Fruit fly (Drosophila melanogaster) whole organism, embryonic: Measurements from ENCODE around the gene CG4576.
A peak's percentile ranks its signal among the peaks of the same experiment; 100 is the strongest.

Experiments used
- Awh ChIP-seq: fragments of 200-800 bp; sonication (Bioruptor generic); IDR thresholded peaks from 2 replicates; pipeline ENCODE4, ENCODE4 v1.3.6; 2022; ENCODE audit warnings: missing biosample characterization, missing genetic modification characterization
- CG10274 ChIP-seq: fragments of 200-800 bp; sonication (Bioruptor generic); optimal IDR thresholded peaks from 3 replicates; lab custom pipeline; 2017; ENCODE audit warnings: missing biosample characterization, mild to moderate bottlenecking, missing genetic modification characterization
- CG10431 ChIP-seq: fragments of 200-800 bp; sonication (Bioruptor generic); optimal IDR thresholded peaks from 3 replicates; lab custom pipeline; 2018; ENCODE audit warnings: missing biosample characterization, mild to moderate bottlenecking, missing genetic modification characterization
- CG12071 ChIP-seq: fragments of 200-800 bp; sonication (Bioruptor generic); optimal IDR thresholded peaks from 3 replicates; lab custom pipeline; 2018; ENCODE audit warnings: missing biosample characterization, mild to moderate bottlenecking, missing genetic modification characterization
- CG12236 ChIP-seq: fragments of 200-800 bp; sonication (Bioruptor generic); optimal IDR thresholded peaks from 2 replicates; lab custom pipeline; 2016; ENCODE audit warnings: missing biosample characterization, missing genetic modification characterization
- CG14860 ChIP-seq: fragments of 200-800 bp; sonication (Bioruptor generic); IDR thresholded peaks from 3 replicates; pipeline ENCODE4 v1.3.6; 2022; ENCODE audit warnings: missing biosample characterization, missing genetic modification characterization; ENCODE audit not compliant: partially characterized antibody
- CG15269 ChIP-seq: fragments of 200-800 bp; sonication (Bioruptor generic); optimal IDR thresholded peaks from 2 replicates; lab custom pipeline; 2018; ENCODE audit warnings: missing biosample characterization, mild to moderate bottlenecking, missing genetic modification characterization, moderate library complexity
- CG15696 ChIP-seq: fragments of 200-800 bp; sonication (Bioruptor generic); optimal IDR thresholded peaks from 2 replicates; lab custom pipeline; 2019; ENCODE audit warnings: missing biosample characterization, mild to moderate bottlenecking, missing genetic modification characterization, moderate library complexity
- CG1602 ChIP-seq: fragments of 200-800 bp; sonication (Bioruptor generic); optimal IDR thresholded peaks from 3 replicates; lab custom pipeline; 2016; ENCODE audit warnings: missing biosample characterization, missing genetic modification characterization
- CG16815 ChIP-seq: fragments of 200-800 bp; sonication (Bioruptor generic); optimal IDR thresholded peaks from 3 replicates; lab custom pipeline; 2017; ENCODE audit warnings: missing biosample characterization, mild to moderate bottlenecking, missing genetic modification characterization
- CG18262 ChIP-seq: fragments of 200-800 bp; optimal IDR thresholded peaks from 3 replicates; lab custom pipeline; 2019; ENCODE audit warnings: missing biosample characterization, mild to moderate bottlenecking, missing genetic modification characterization, moderate library complexity
- CG2116 ChIP-seq: fragments of 200-800 bp; sonication (Bioruptor generic); optimal IDR thresholded peaks from 3 replicates; lab custom pipeline; 2018; ENCODE audit warnings: missing biosample characterization, mild to moderate bottlenecking, missing genetic modification characterization
- CG2120 ChIP-seq: fragments of 200-800 bp; sonication (Bioruptor generic); optimal IDR thresholded peaks from 3 replicates; lab custom pipeline; 2016; ENCODE audit warnings: missing biosample characterization, missing genetic modification characterization
- CG7357 ChIP-seq: fragments of 200-800 bp; sonication (Bioruptor generic); IDR thresholded peaks from 3 replicates; pipeline ENCODE4 v1.3.6; 2022; ENCODE audit warnings: missing biosample characterization, missing genetic modification characterization
- CG7987 ChIP-seq: fragments of 200-800 bp; sonication (Bioruptor generic); optimal IDR thresholded peaks from 2 replicates; lab custom pipeline; 2018; ENCODE audit warnings: missing biosample characterization, mild to moderate bottlenecking, missing genetic modification characterization, moderate library complexity
- CG8478 ChIP-seq: fragments of >200 bp; optimal IDR thresholded peaks from 2 replicates; lab custom pipeline; 2018
- CG9727 ChIP-seq: fragments of 200-800 bp; sonication (Bioruptor generic); optimal IDR thresholded peaks from 3 replicates; lab custom pipeline; 2017; ENCODE audit warnings: missing biosample characterization, mild to moderate bottlenecking, missing genetic modification characterization
- Dref ChIP-seq: fragments of 200-800 bp; sonication (Bioruptor generic); IDR thresholded peaks from 2 replicates; pipeline ENCODE4 v1.3.6; 2022; ENCODE audit warnings: missing biosample characterization, missing genetic modification characterization
- H15 ChIP-seq: fragments of 200-800 bp; sonication (Bioruptor generic); IDR thresholded peaks from 3 replicates; pipeline ENCODE4 v1.3.6; 2022; ENCODE audit warnings: missing biosample characterization, missing genetic modification characterization
- Hmr ChIP-seq: fragments of 200-800 bp; sonication (Bioruptor generic); optimal IDR thresholded peaks from 3 replicates; lab custom pipeline; 2017; ENCODE audit warnings: mild to moderate bottlenecking, missing biosample characterization, missing genetic modification reagents, missing genetic modification characterization
- Jarid2 ChIP-seq: fragments of 200-800 bp; sonication (Bioruptor generic); optimal IDR thresholded peaks from 3 replicates; lab custom pipeline; 2017; ENCODE audit warnings: mild to moderate bottlenecking, missing biosample characterization, missing genetic modification reagents, missing genetic modification characterization
- Mes4 ChIP-seq: fragments of 200-800 bp; sonication (Bioruptor generic); optimal IDR thresholded peaks from 2 replicates; lab custom pipeline; 2016; ENCODE audit warnings: missing biosample characterization, missing genetic modification characterization
- NC2α ChIP-seq: fragments of 200-800 bp; sonication (Bioruptor generic); optimal IDR thresholded peaks from 2 replicates; lab custom pipeline; 2016; ENCODE audit warnings: missing biosample characterization, missing genetic modification characterization
- NC2β ChIP-seq: fragments of 200-800 bp; sonication (Bioruptor generic); optimal IDR thresholded peaks from 2 replicates; lab custom pipeline; 2016; ENCODE audit warnings: missing biosample characterization, missing genetic modification characterization
- Neu2 ChIP-seq: fragments of 200-800 bp; sonication (Bioruptor generic); optimal IDR thresholded peaks from 3 replicates; lab custom pipeline; 2016; ENCODE audit warnings: missing biosample characterization, missing genetic modification characterization, borderline replicate concordance
- Opbp ChIP-seq: fragments of 200-800 bp; sonication (Bioruptor generic); IDR thresholded peaks from 3 replicates; pipeline ENCODE4 v1.3.6; 2022; ENCODE audit warnings: missing biosample characterization, missing genetic modification characterization; ENCODE audit not compliant: partially characterized antibody
- Ptx1 ChIP-seq: fragments of 200-800 bp; sonication (Bioruptor generic); IDR thresholded peaks from 2 replicates; pipeline ENCODE4 v1.3.6; 2022; ENCODE audit warnings: missing biosample characterization, missing genetic modification characterization
- Rfx ChIP-seq: fragments of 200-800 bp; sonication (Bioruptor generic); IDR thresholded peaks from 2 replicates; pipeline ENCODE4 v1.3.6; 2022; ENCODE audit warnings: missing biosample characterization, missing genetic modification characterization
- Spps ChIP-seq: fragments of 200-800 bp; sonication (Bioruptor generic); optimal IDR thresholded peaks from 2 replicates; lab custom pipeline; 2018; ENCODE audit warnings: missing biosample characterization, mild to moderate bottlenecking, missing genetic modification characterization
- Vsx1 ChIP-seq: fragments of 200-800 bp; sonication (Bioruptor generic); optimal IDR thresholded peaks from 2 replicates; lab custom pipeline; 2017; ENCODE audit warnings: missing biosample characterization, mild to moderate bottlenecking, missing genetic modification characterization, missing genetic modification reagents
- bcd ChIP-seq: fragments of 200-800 bp; sonication (Bioruptor generic); optimal IDR thresholded peaks from 2 replicates; lab custom pipeline; 2017; ENCODE audit warnings: missing biosample characterization, mild to moderate bottlenecking, missing genetic modification characterization
- bowl ChIP-seq: fragments of 200-800 bp; sonication (Bioruptor generic); IDR thresholded peaks from 2 replicates; pipeline ENCODE4 v1.3.6; 2022; ENCODE audit warnings: missing biosample characterization, missing genetic modification characterization
- cato ChIP-seq: fragments of 200-800 bp; sonication (Bioruptor generic); optimal IDR thresholded peaks from 2 replicates; lab custom pipeline; 2016; ENCODE audit warnings: missing biosample characterization, missing genetic modification characterization, borderline replicate concordance
- ci ChIP-seq: fragments of 200-800 bp; sonication (Bioruptor generic); IDR thresholded peaks from 3 replicates; pipeline ENCODE4 v1.3.6; 2022; ENCODE audit warnings: missing biosample characterization, missing genetic modification characterization
- croc ChIP-seq: fragments of 200-800 bp; sonication (Bioruptor generic); conservative IDR thresholded peaks from 3 replicates; pipeline ENCODE4 v1.3.6; 2022; ENCODE audit warnings: missing biosample characterization, missing genetic modification characterization
- emc ChIP-seq: fragments of 200-800 bp; sonication (Bioruptor generic); optimal IDR thresholded peaks from 2 replicates; lab custom pipeline; 2016; ENCODE audit warnings: missing biosample characterization, missing genetic modification characterization
- eyg ChIP-seq: fragments of 200-800 bp; sonication (Bioruptor generic); optimal IDR thresholded peaks from 3 replicates; lab custom pipeline; 2016; ENCODE audit warnings: missing biosample characterization, missing genetic modification characterization
- gcm ChIP-seq: fragments of 200-800 bp; sonication (Bioruptor generic); optimal IDR thresholded peaks from 2 replicates; lab custom pipeline; 2019; ENCODE audit warnings: missing biosample characterization, mild to moderate bottlenecking, missing genetic modification characterization, moderate library complexity
- ham ChIP-seq: fragments of 200-800 bp; sonication (Bioruptor generic); IDR thresholded peaks from 2 replicates; pipeline ENCODE4 v1.3.6; 2022; ENCODE audit warnings: missing biosample characterization, missing genetic modification characterization
- jigr1 ChIP-seq: fragments of 200-800 bp; sonication (Bioruptor generic); IDR thresholded peaks from 3 replicates; pipeline ENCODE4 v1.3.6; 2022; ENCODE audit warnings: missing biosample characterization, missing genetic modification characterization
- jumu ChIP-seq: fragments of 200-800 bp; sonication (Bioruptor generic); optimal IDR thresholded peaks from 3 replicates; lab custom pipeline; 2016; ENCODE audit warnings: missing biosample characterization, missing genetic modification characterization
- lbe ChIP-seq: fragments of 200-800 bp; sonication (Bioruptor generic); optimal IDR thresholded peaks from 2 replicates; lab custom pipeline; 2016; ENCODE audit warnings: missing biosample characterization, mild to moderate bottlenecking, missing genetic modification characterization
- nerfin-1 ChIP-seq: fragments of 200-800 bp; sonication (Bioruptor generic); optimal IDR thresholded peaks from 3 replicates; lab custom pipeline; 2019; ENCODE audit warnings: missing biosample characterization, mild to moderate bottlenecking, missing genetic modification characterization, moderate library complexity
- nerfin-2 ChIP-seq: fragments of 200-800 bp; sonication (Bioruptor generic); IDR thresholded peaks from 2 replicates; pipeline ENCODE4 v1.3.6; 2022; ENCODE audit warnings: missing biosample characterization, missing genetic modification characterization; ENCODE audit not compliant: partially characterized antibody
- oc ChIP-seq: fragments of 200-800 bp; sonication (Bioruptor generic); optimal IDR thresholded peaks from 2 replicates; lab custom pipeline; 2018; ENCODE audit warnings: missing biosample characterization, mild to moderate bottlenecking, missing genetic modification characterization, moderate library complexity
- sens ChIP-seq: fragments of 200-800 bp; sonication (Bioruptor generic); peaks from one replicate; lab custom pipeline; 2016; ENCODE audit warnings: missing biosample characterization, missing genetic modification characterization
- slou ChIP-seq: fragments of 200-800 bp; sonication (Bioruptor generic); optimal IDR thresholded peaks from 3 replicates; lab custom pipeline; 2016; ENCODE audit warnings: missing biosample characterization, missing genetic modification characterization
- stwl ChIP-seq: fragments of 200-800 bp; sonication (Bioruptor generic); optimal IDR thresholded peaks from 3 replicates; lab custom pipeline; 2018; ENCODE audit warnings: missing biosample characterization, mild to moderate bottlenecking, missing genetic modification characterization, moderate library complexity
- trem ChIP-seq: fragments of 200-800 bp; optimal IDR thresholded peaks from 3 replicates; lab custom pipeline; 2019; ENCODE audit warnings: missing biosample characterization, mild to moderate bottlenecking, missing genetic modification characterization, moderate library complexity

Gene CG4576

dm6 chr3R:15803502-15804461 is 21.8 kb upstream of the CG4576 start, which contains the start of gene alpha-Man-IIb (continued):
- TF ChIP-seq ham: no peak
- peak; percentile 81 for TF ChIP-seq sens (GFP tag; lab: Kevin White, UChicago)
- TF ChIP-seq emc (GFP tag; lab: Kevin White, UChicago): no peak
- peak; percentile 31; the same call in 1 of the 2 replicates for TF ChIP-seq Ptx1 (GFP tag; lab: Robert Waterston, UW)
- no peak for TF ChIP-seq jumu (GFP tag; lab: Kevin White, UChicago)
- TF ChIP-seq slou (GFP tag; lab: Kevin White, UChicago): no peak
- peak; percentile 54 for TF ChIP-seq Rfx (GFP tag; lab: Robert Waterston, UW)
- no peak for TF ChIP-seq H15 (GFP tag; lab: Robert Waterston, UW)
- TF ChIP-seq CG2120 (GFP tag; lab: Kevin White, UChicago): peak; percentile 9
- TF ChIP-seq bowl (GFP tag; lab: Robert Waterston, UW): no peak
- TF ChIP-seq CG16815 (GFP tag; lab: Kevin White, UChicago): no peak
- TF ChIP-seq Mes4: no peak
- TF ChIP-seq cato: no peak
- TF ChIP-seq CG15696 (tag; lab: Kevin White, UChicago): no peak
- TF ChIP-seq CG2116: peak; percentile 59
- TF ChIP-seq bcd: no peak
- no peak for TF ChIP-seq NC2α (GFP tag; lab: Kevin White, UChicago)
- TF ChIP-seq CG7987 (GFP tag; lab: Kevin White, UChicago): peak; percentile 34
- no peak for TF ChIP-seq CG12236
- TF ChIP-seq CG14860 (GFP tag; lab: Robert Waterston, UW): peak; percentile 62; the same call in 2 of the 3 replicates
- TF ChIP-seq trem (tag; lab: Kevin White, UChicago): peak; percentile 50
- TF ChIP-seq Dref: peak; percentile 62
- TF ChIP-seq CG10274: no peak
- TF ChIP-seq oc (tag; lab: Kevin White, UChicago): peak; percentile 28
- TF ChIP-seq CG8478 (lab: Kevin White, UChicago): no peak
- no peak for TF ChIP-seq Neu2 (GFP tag; lab: Kevin White, UChicago)
- no peak for TF ChIP-seq Vsx1 (GFP tag; lab: Kevin White, UChicago)
- no peak for TF ChIP-seq CG15269 (tag; lab: Kevin White, UChicago)
- TF ChIP-seq CG1602 (GFP tag; lab: Kevin White, UChicago): no peak
- TF ChIP-seq gcm (GFP tag; lab: Kevin White, UChicago): no peak
- no peak for TF ChIP-seq CG18262 (tag; lab: Kevin White, UChicago)
- no peak for TF ChIP-seq NC2β (GFP tag; lab: Kevin White, UChicago)
- TF ChIP-seq nerfin-2 (GFP tag; lab: Robert Waterston, UW): peak; percentile 69
- peak; percentile 52 for TF ChIP-seq Hmr (GFP tag; lab: Kevin White, UChicago)
- TF ChIP-seq nerfin-1 (tag; lab: Kevin White, UChicago): peak; percentile 36
- no peak for TF ChIP-seq jigr1 (GFP tag; lab: Robert Waterston, UW)
- TF ChIP-seq CG9727 (GFP tag; lab: Kevin White, UChicago): peak; percentile 7
- no peak for TF ChIP-seq eyg (GFP tag; lab: Kevin White, UChicago)
- no peak for TF ChIP-seq stwl (tag; lab: Kevin White, UChicago)
- TF ChIP-seq Jarid2: peak; percentile 95
- no peak for TF ChIP-seq CG10431 (GFP tag; lab: Kevin White, UChicago)
- TF ChIP-seq Awh: no peak
- TF ChIP-seq croc (GFP tag; lab: Robert Waterston, UW): no peak
- no peak for TF ChIP-seq lbe (GFP tag; lab: Kevin White, UChicago)
- no peak for TF ChIP-seq CG12071 (GFP tag; lab: Kevin White, UChicago)
- no peak for TF ChIP-seq Spps (tag; lab: Kevin White, UChicago)
- TF ChIP-seq Opbp (GFP tag; lab: Robert Waterston, UW): peak; percentile 64; the same call in 2 of the 3 replicates
- no peak for TF ChIP-seq CG7357 (GFP tag; lab: Robert Waterston, UW)
- no peak; the same call in 1 of the 3 replicates for TF ChIP-seq ci
